Worm (Caenorhabditis elegans) whole organism, mixed stage, embryonic: ENCODE measurements around the gene nex-4.
A peak's percentile ranks its signal among the peaks of the same experiment; 100 is the strongest.

ENCODE experiments used
- M03D4.4 ChIP-seq: sonication (generic microtip); optimal IDR thresholded peaks from 2 replicates; lab custom pipeline; 2017; ENCODE audit warnings: mild to moderate bottlenecking, missing genetic modification characterization, missing compliant biosample characterization
- bed-3 ChIP-seq: fragments of 200-800 bp; sonication (Bioruptor generic); optimal IDR thresholded peaks from 3 replicates; lab custom pipeline; 2018; ENCODE audit warnings: mild to moderate bottlenecking, missing genetic modification characterization, moderate library complexity, missing compliant biosample characterization
- blmp-1 ChIP-seq: fragments of 150-350 bp; optimal IDR thresholded peaks from 2 replicates; lab custom pipeline; 2014; ENCODE audit warnings: missing biosample characterization, missing genetic modification characterization
- ceh-39 ChIP-seq: fragments of 150-350 bp; optimal IDR thresholded peaks from 2 replicates; lab custom pipeline; 2014; ENCODE audit warnings: missing biosample characterization, missing genetic modification characterization
- ceh-43 ChIP-seq: fragments of 200-800 bp; sonication (Bioruptor generic); optimal IDR thresholded peaks from 2 replicates; lab custom pipeline; 2018; ENCODE audit warnings: mild to moderate bottlenecking, missing genetic modification characterization, moderate library complexity, missing compliant biosample characterization
- ceh-83 ChIP-seq: fragments of 200-800 bp; sonication (Bioruptor generic); optimal IDR thresholded peaks from 2 replicates; lab custom pipeline; 2018; ENCODE audit warnings: mild to moderate bottlenecking, missing genetic modification characterization, missing compliant biosample characterization
- ces-1 ChIP-seq: fragments of 150-350 bp; optimal IDR thresholded peaks from 2 replicates; lab custom pipeline; 2014; ENCODE audit warnings: missing biosample characterization, missing genetic modification reagents, missing genetic modification characterization
- cnd-1 ChIP-seq: fragments of 200-800 bp; sonication (Bioruptor generic); optimal IDR thresholded peaks from 2 replicates; lab custom pipeline; 2018; ENCODE audit warnings: mild to moderate bottlenecking, missing genetic modification characterization, missing compliant biosample characterization
- drap-1 ChIP-seq: fragments of 200-800 bp; sonication (Bioruptor generic); optimal IDR thresholded peaks from 3 replicates; lab custom pipeline; 2018; ENCODE audit warnings: mild to moderate bottlenecking, missing genetic modification characterization, missing compliant biosample characterization
- elt-1 ChIP-seq: sonication (generic microtip); optimal IDR thresholded peaks from 2 replicates; lab custom pipeline; 2017; ENCODE audit warnings: missing genetic modification characterization, mild to moderate bottlenecking, missing compliant biosample characterization, antibody characterized with exemption, moderate library complexity, borderline replicate concordance; ENCODE audit not compliant: insufficient read depth
- flh-1 ChIP-seq: fragments of 200-800 bp; sonication (Bioruptor generic); optimal IDR thresholded peaks from 2 replicates; lab custom pipeline; 2018; ENCODE audit warnings: mild to moderate bottlenecking, missing genetic modification characterization, moderate library complexity, missing compliant biosample characterization
- ham-2 ChIP-seq: fragments of 200-800 bp; sonication (Bioruptor generic); optimal IDR thresholded peaks from 2 replicates; lab custom pipeline; 2018; ENCODE audit warnings: mild to moderate bottlenecking, missing genetic modification characterization, missing compliant biosample characterization
- hlh-1 ChIP-seq: fragments of 150-350 bp; optimal IDR thresholded peaks from 2 replicates; lab custom pipeline; 2014; ENCODE audit warnings: missing biosample characterization, missing genetic modification reagents, missing genetic modification characterization
- lin-32 ChIP-seq: fragments of 200-800 bp; sonication (Bioruptor generic); optimal IDR thresholded peaks from 2 replicates; lab custom pipeline; 2018; ENCODE audit warnings: mild to moderate bottlenecking, missing genetic modification characterization, missing compliant biosample characterization
- lsy-2 ChIP-seq: fragments of 150-350 bp; optimal IDR thresholded peaks from 2 replicates; lab custom pipeline; 2014; ENCODE audit warnings: missing biosample characterization, missing genetic modification characterization
- mab-5 ChIP-seq: fragments of 150-350 bp; optimal IDR thresholded peaks from 2 replicates; lab custom pipeline; 2014; ENCODE audit warnings: missing biosample characterization, missing genetic modification characterization
- mep-1 ChIP-seq: fragments of 150-350 bp; optimal IDR thresholded peaks from 2 replicates; lab custom pipeline; 2017; ENCODE audit warnings: missing biosample characterization, missing genetic modification reagents, missing genetic modification characterization, inconsistent platforms
- mls-2 ChIP-seq: sonication (generic microtip); optimal IDR thresholded peaks from 2 replicates; lab custom pipeline; 2016; ENCODE audit warnings: mild to moderate bottlenecking, missing genetic modification characterization, moderate library complexity, missing compliant biosample characterization
- nhr-12 ChIP-seq: fragments of 150-350 bp; optimal IDR thresholded peaks from 2 replicates; lab custom pipeline; 2014; ENCODE audit warnings: missing biosample characterization, missing genetic modification characterization
- nhr-2 ChIP-seq: fragments of 150-350 bp; optimal IDR thresholded peaks from 2 replicates; lab custom pipeline; 2014; ENCODE audit warnings: missing biosample characterization, missing genetic modification characterization
- nhr-237 ChIP-seq: fragments of 150-350 bp; optimal IDR thresholded peaks from 2 replicates; lab custom pipeline; 2014; ENCODE audit warnings: missing biosample characterization, missing genetic modification characterization
- nhr-76 ChIP-seq: sonication (generic microtip); optimal IDR thresholded peaks from 2 replicates; lab custom pipeline; 2017; ENCODE audit warnings: missing biosample characterization, missing genetic modification characterization
- pha-4 ChIP-seq: fragments of 150-350 bp; optimal IDR thresholded peaks from 2 replicates; lab custom pipeline; 2018; ENCODE audit warnings: missing biosample characterization, missing genetic modification reagents, missing genetic modification characterization
- sem-2 ChIP-seq: fragments of 200-800 bp; sonication (Bioruptor generic); optimal IDR thresholded peaks from 2 replicates; lab custom pipeline; 2018; ENCODE audit warnings: mild to moderate bottlenecking, missing genetic modification characterization, missing compliant biosample characterization
- snpc-4 ChIP-seq: fragments of 150-350 bp; optimal IDR thresholded peaks from 2 replicates; lab custom pipeline; 2014; ENCODE audit warnings: missing biosample characterization, missing genetic modification characterization
- sptf-1 ChIP-seq: sonication (generic microtip); optimal IDR thresholded peaks from 2 replicates; lab custom pipeline; 2017; ENCODE audit warnings: mild to moderate bottlenecking, missing genetic modification characterization, moderate library complexity, missing compliant biosample characterization
- unc-120 ChIP-seq: sonication (generic microtip); optimal IDR thresholded peaks from 2 replicates; lab custom pipeline; 2017; ENCODE audit warnings: missing genetic modification characterization, missing compliant biosample characterization; ENCODE audit not compliant: poor library complexity, severe bottlenecking
- unc-39 ChIP-seq: fragments of 150-350 bp; optimal IDR thresholded peaks from 2 replicates; lab custom pipeline; 2014; ENCODE audit warnings: missing biosample characterization, missing genetic modification characterization
- unc-62 ChIP-seq: fragments of 150-350 bp; optimal IDR thresholded peaks from 2 replicates; lab custom pipeline; 2014; ENCODE audit warnings: missing biosample characterization, missing genetic modification reagents, missing genetic modification characterization
- zip-8 ChIP-seq: fragments of 150-350 bp; optimal IDR thresholded peaks from 2 replicates; lab custom pipeline; 2014; ENCODE audit warnings: missing biosample characterization, missing genetic modification characterization

nex-4 gene

ce11 chrV:4844591-4844990 is 6.6 kb upstream of the nex-4 start, which contains the start of gene abhd-5.2:
Gene abhd-5.2, plus strand, starts transcription at chrV:4844685.
- no peak for TF ChIP-seq ceh-39 (tag; lab: Kevin White, UChicago)
- peak; percentile 37 for TF ChIP-seq ces-1 (GFP tag; lab: Kevin White, UChicago)

- no peak for TF ChIP-seq zip-8
- TF ChIP-seq nhr-237 (tag; lab: Kevin White, UChicago) = no peak
- TF ChIP-seq nhr-12 = no peak
- TF ChIP-seq ham-2 = no peak
- TF ChIP-seq nhr-76 (tag; lab: Kevin White, UChicago) = no peak
- TF ChIP-seq pha-4 (tag; lab: Kevin White, UChicago) = no peak
- no peak for TF ChIP-seq mab-5
- no peak for TF ChIP-seq mls-2 (tag; lab: Kevin White, UChicago)
- TF ChIP-seq snpc-4 (tag; lab: Kevin White, UChicago) = no peak
- TF ChIP-seq unc-62 (GFP tag; lab: Kevin White, UChicago) = no peak
These were observed 4.7 kb upstream of the nex-4 start for ce11 chrV:4846507-4846906.

ce11 chrV:4847424-4847823 is 3.8 kb upstream of the nex-4 start, which contains the start of gene abhd-5.1:
Gene abhd-5.1, plus strand, starts transcription at chrV:4847653.
- TF ChIP-seq snpc-4 (tag; lab: Kevin White, UChicago) (no peak), sptf-1 (tag; lab: Kevin White, UChicago) (no peak), lin-32 (GFP tag; lab: Kevin White, UChicago) (no peak), nhr-2 (tag; lab: Kevin White, UChicago) (no peak), lsy-2 (tag; lab: Kevin White, UChicago) (no peak), unc-120 (tag; lab: Kevin White, UChicago) (no peak), cnd-1 (tag; lab: Kevin White, UChicago) (no peak), flh-1 (GFP tag; lab: Kevin White, UChicago) (no peak), hlh-1 (no peak), sem-2 (no peak), unc-39 (tag; lab: Kevin White, UChicago) (no peak), nhr-237 (tag; lab: Kevin White, UChicago) (no peak)

ce11 chrV:4850446-4850845 is 792 bp upstream of the nex-4 start:
- no peak for TF ChIP-seq lin-32 (GFP tag; lab: Kevin White, UChicago)
- no peak for TF ChIP-seq ceh-43 (GFP tag; lab: Kevin White, UChicago)
- no peak for TF ChIP-seq flh-1 (GFP tag; lab: Kevin White, UChicago)
- no peak for TF ChIP-seq sem-2
- TF ChIP-seq ceh-39 (tag; lab: Kevin White, UChicago) = no peak
- no peak for TF ChIP-seq ceh-83 (GFP tag; lab: Kevin White, UChicago)
- no peak for TF ChIP-seq drap-1 (GFP tag; lab: Kevin White, UChicago)
- TF ChIP-seq lsy-2 (tag; lab: Kevin White, UChicago) = no peak
- TF ChIP-seq ham-2 = no peak
- no peak for TF ChIP-seq unc-62 (GFP tag; lab: Kevin White, UChicago)
- TF ChIP-seq, all 35 proteins: peak for 0

- no peak for TF ChIP-seq unc-62 (GFP tag; lab: Kevin White, UChicago)
- no peak for TF ChIP-seq pha-4 (tag; lab: Kevin White, UChicago)
- TF ChIP-seq drap-1 (GFP tag; lab: Kevin White, UChicago) = no peak
- no peak for TF ChIP-seq hlh-1
- TF ChIP-seq bed-3 (GFP tag; lab: Kevin White, UChicago) = no peak
- no peak for TF ChIP-seq mab-5
- TF ChIP-seq ceh-83 (GFP tag; lab: Kevin White, UChicago) = no peak
- TF ChIP-seq ceh-39 (tag; lab: Kevin White, UChicago) = no peak
- no peak for TF ChIP-seq mls-2 (tag; lab: Kevin White, UChicago)
- TF ChIP-seq sem-2 = no peak
- no peak for TF ChIP-seq elt-1
These were observed 731 bp downstream of the nex-4 start for ce11 chrV:4851969-4852368.

ce11 chrV:4857561-4857960 is 6.3 kb downstream of the nex-4 start:
- no peak for TF ChIP-seq drap-1 (GFP tag; lab: Kevin White, UChicago)
- TF ChIP-seq M03D4.4 = no peak
- no peak for TF ChIP-seq ceh-83 (GFP tag; lab: Kevin White, UChicago)
- no peak for TF ChIP-seq sptf-1 (tag; lab: Kevin White, UChicago)
- no peak for TF ChIP-seq lin-32 (GFP tag; lab: Kevin White, UChicago)
- TF ChIP-seq mab-5 = no peak
- no peak for TF ChIP-seq flh-1 (GFP tag; lab: Kevin White, UChicago)
- TF ChIP-seq unc-39 (tag; lab: Kevin White, UChicago) = no peak
- TF ChIP-seq unc-62 (GFP tag; lab: Kevin White, UChicago) = no peak
- TF ChIP-seq blmp-1 (tag; lab: Kevin White, UChicago) = no peak
- no peak for TF ChIP-seq zip-8
- TF ChIP-seq mep-1 (tag; lab: Kevin White, UChicago) = no peak
- TF ChIP-seq ceh-39 (tag; lab: Kevin White, UChicago) = no peak
- TF ChIP-seq bed-3 (GFP tag; lab: Kevin White, UChicago) = no peak
